Worm (Caenorhabditis elegans): ENCODE results near the gene Y7A5A.13.

The Y7A5A.13 gene

DNA sequence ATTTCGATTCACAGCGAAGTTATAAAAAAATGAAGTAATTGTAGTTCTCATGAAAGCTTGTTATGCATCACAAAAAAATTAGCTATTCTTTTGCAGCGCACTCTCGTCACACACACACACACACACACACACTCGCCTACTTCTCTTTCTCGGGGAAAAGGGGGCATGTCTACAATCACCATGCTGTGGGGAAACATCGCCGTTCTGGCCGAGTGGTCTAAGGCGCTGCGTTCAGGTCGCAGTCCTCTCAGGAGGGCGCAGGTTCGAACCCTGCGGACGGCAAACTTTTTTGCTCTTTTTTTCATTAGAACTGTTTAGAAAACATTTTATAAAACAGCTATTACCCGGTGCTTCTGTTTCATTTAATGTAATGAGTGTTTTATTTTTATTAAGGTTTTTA, 31.8 kb upstream of the Y7A5A.13 start:
- peak; percentile 87 for TF ChIP-seq B0310.2 (tag; optimal IDR thresholded peaks at IDR 0.05)
- TF ChIP-seq flt-1 (GFP tag; IDR thresholded peaks at IDR 0.05) = peak; percentile 92
- peak; percentile 93 for TF ChIP-seq F13C5.2 (tag; optimal IDR thresholded peaks at IDR 0.05)
- TF ChIP-seq ama-1 (optimal IDR thresholded peaks at IDR 0.05) = no peak
- TF ChIP-seq hmg-4 (GFP tag; optimal IDR thresholded peaks at IDR 0.05) = peak; percentile 95
- peak; percentile 63 for TF ChIP-seq ets-7 (tag; optimal IDR thresholded peaks at IDR 0.05)
- peak; percentile 81 for TF ChIP-seq ceh-13 (GFP tag; optimal IDR thresholded peaks at IDR 0.05)
- TF ChIP-seq ceh-36 (tag; optimal IDR thresholded peaks at IDR 0.05) = peak; percentile 87
- TF ChIP-seq tbx-11 (GFP tag; IDR thresholded peaks at IDR 0.05) = peak; percentile 95
- TF ChIP-seq hmbx-1 (tag; optimal IDR thresholded peaks at IDR 0.05) = peak; percentile 59
- TF ChIP-seq tra-4 (tag; optimal IDR thresholded peaks at IDR 0.05) = no peak
- peak; percentile 96 for TF ChIP-seq sea-1 (GFP tag; conservative IDR thresholded peaks at IDR 0.05)
- peak; percentile 91 for TF ChIP-seq tbx-37 (GFP tag; conservative IDR thresholded peaks at IDR 0.05)
- TF ChIP-seq pes-1 (GFP tag; IDR thresholded peaks at IDR 0.05) = peak; percentile 96
- peak; percentile 89 for TF ChIP-seq aly-1 (tag; optimal IDR thresholded peaks at IDR 0.05)
- TF ChIP-seq hnd-1 (tag; optimal IDR thresholded peaks at IDR 0.05) = peak; percentile 78
- TF ChIP-seq scrt-1 (GFP tag; IDR thresholded peaks at IDR 0.05) = peak; percentile 96

DNA sequence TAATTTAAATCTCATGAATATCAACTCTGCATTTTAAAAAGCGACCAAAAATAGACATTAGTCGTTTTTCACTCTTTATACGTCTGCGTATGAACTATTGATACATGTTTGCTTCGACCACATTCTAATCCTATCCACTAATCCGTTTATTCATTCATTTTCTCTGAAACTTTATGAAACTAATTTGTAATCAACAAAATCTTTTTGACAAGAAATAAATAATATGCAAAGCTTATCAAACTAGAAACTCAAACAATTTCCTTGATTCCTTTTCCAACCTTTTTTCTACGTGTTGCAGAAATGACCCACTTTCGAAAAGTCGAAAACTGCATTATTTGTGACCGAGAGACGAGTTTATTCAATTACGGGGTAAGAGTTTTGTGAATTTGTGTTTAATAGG, 31.3 kb upstream of the Y7A5A.13 start, which contains the start of gene nhr-255:
nhr-255 (plus strand) TSS at position 301 of the 400 bp plus-strand sequence.
- no peak for TF ChIP-seq ets-7 (tag; optimal IDR thresholded peaks at IDR 0.05)
- TF ChIP-seq scrt-1 (GFP tag; IDR thresholded peaks at IDR 0.05) = no peak
- no peak for TF ChIP-seq hnd-1 (tag; optimal IDR thresholded peaks at IDR 0.05)
- TF ChIP-seq F13C5.2 (tag; optimal IDR thresholded peaks at IDR 0.05) = no peak
- no peak for TF ChIP-seq ceh-13 (GFP tag; optimal IDR thresholded peaks at IDR 0.05)
- TF ChIP-seq hmg-4 (GFP tag; optimal IDR thresholded peaks at IDR 0.05) = no peak
- TF ChIP-seq hmbx-1 (tag; optimal IDR thresholded peaks at IDR 0.05) = no peak
- no peak for TF ChIP-seq aly-1 (tag; optimal IDR thresholded peaks at IDR 0.05)
- TF ChIP-seq tbx-37 (GFP tag; conservative IDR thresholded peaks at IDR 0.05) = no peak
- TF ChIP-seq tbx-11 (GFP tag; IDR thresholded peaks at IDR 0.05) = no peak

DNA sequence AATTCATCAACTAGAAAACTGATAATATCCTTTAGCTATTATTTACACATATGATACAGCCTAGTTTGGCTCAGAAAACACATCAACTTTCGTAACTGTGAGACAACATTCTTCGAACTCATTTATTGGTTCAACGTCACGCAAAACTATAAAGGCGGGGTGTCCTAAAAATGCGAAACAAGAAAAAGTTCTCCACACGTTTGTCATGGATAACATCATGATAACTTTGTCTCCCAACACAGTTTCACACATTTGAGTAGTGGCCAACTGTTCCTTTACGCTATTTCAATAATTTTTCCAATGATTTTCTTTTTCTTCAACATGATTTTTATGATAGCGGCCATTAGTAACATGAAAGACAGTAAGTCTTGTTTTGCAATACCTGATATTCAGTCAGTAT, 27.0 kb upstream of the Y7A5A.13 start, which contains the start of gene srxa-9:
srxa-9 (plus strand) TSS at position 301 of the 400 bp plus-strand sequence.
- TF ChIP-seq ets-7 (tag; optimal IDR thresholded peaks at IDR 0.05) (no peak), hnd-1 (tag; optimal IDR thresholded peaks at IDR 0.05) (no peak), B0310.2 (tag; optimal IDR thresholded peaks at IDR 0.05) (no peak), aly-1 (tag; optimal IDR thresholded peaks at IDR 0.05) (no peak)

DNA sequence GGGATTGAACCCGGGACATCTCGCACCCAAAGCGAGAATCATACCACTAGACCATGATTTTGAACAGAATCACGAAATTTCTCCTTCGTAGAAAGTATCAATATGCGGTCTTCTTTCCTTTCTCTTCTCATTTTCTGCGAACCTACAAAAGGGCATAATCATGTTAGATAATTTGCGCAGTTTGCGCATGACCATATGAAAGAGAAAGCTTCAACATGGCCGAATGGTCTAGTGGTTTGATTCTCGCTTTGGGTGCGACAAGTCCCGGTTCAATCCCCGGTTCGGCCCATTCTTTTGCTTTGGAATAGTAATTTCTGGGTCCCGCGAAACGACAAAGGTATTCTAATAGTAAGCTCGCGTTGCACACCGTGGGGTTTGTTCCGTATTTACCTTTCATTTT, 25.8 kb upstream of the Y7A5A.13 start:
- TF ChIP-seq sea-1 (GFP tag; conservative IDR thresholded peaks at IDR 0.05) (no peak), hmg-4 (GFP tag; optimal IDR thresholded peaks at IDR 0.05) (no peak), ceh-13 (GFP tag; optimal IDR thresholded peaks at IDR 0.05) (no peak), hnd-1 (tag; optimal IDR thresholded peaks at IDR 0.05) (no peak)

DNA sequence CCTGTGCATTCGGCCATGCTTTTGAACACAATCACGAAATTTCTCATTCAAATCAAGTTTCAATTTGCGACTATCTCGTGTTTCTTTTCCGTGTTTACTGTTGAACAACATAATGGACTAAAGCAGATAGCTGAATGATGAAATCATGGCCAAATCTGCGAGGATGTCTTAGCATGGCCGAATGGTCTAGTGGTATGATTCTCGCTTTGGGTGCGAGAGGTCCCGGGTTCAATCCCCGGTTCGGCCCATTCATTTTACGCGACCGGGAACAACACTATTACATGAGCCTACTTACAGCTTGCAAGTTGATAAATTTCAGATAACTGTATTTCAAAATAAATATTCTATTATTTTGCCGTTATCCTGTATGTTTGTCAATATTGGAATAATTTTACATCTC, 22.4 kb upstream of the Y7A5A.13 start:
- TF ChIP-seq tbx-37 (GFP tag; conservative IDR thresholded peaks at IDR 0.05) = no peak
- no peak for TF ChIP-seq F13C5.2 (tag; optimal IDR thresholded peaks at IDR 0.05)
- TF ChIP-seq tra-4 (tag; optimal IDR thresholded peaks at IDR 0.05) = no peak
- TF ChIP-seq sea-1 (GFP tag; conservative IDR thresholded peaks at IDR 0.05) = no peak
- TF ChIP-seq hnd-1 (tag; optimal IDR thresholded peaks at IDR 0.05) = no peak
- no peak for TF ChIP-seq ets-7 (tag; optimal IDR thresholded peaks at IDR 0.05)
- no peak for TF ChIP-seq ceh-13 (GFP tag; optimal IDR thresholded peaks at IDR 0.05)
- no peak for TF ChIP-seq aly-1 (tag; optimal IDR thresholded peaks at IDR 0.05)
- TF ChIP-seq hmg-4 (GFP tag; optimal IDR thresholded peaks at IDR 0.05) = no peak
- no peak for TF ChIP-seq ceh-36 (tag; optimal IDR thresholded peaks at IDR 0.05)
- no peak for TF ChIP-seq scrt-1 (GFP tag; IDR thresholded peaks at IDR 0.05)
- no peak for TF ChIP-seq hmbx-1 (tag; optimal IDR thresholded peaks at IDR 0.05)

DNA sequence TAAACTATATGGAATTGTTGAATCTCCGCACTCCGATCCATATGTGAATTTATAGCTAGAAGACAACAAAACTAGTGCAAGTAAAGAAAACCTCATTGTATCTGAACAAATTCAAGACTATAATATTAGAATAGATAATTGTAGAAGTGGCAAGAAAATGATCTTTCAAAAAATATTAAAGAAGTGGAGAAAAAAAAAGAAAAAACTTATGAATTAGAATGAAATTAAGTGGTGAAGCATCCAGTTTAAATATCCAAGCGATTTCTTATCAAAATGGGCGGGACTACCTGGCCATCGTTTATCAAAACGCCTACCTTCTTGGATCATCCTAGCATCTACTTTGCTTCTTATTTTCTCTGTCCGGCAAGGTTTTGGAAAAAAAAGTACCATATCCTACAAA, 16.5 kb upstream of the Y7A5A.13 start, which contains the start of gene wrt-4:
wrt-4 (minus strand) TSS at position 101 of the 400 bp plus-strand sequence.
- no peak for TF ChIP-seq pes-1 (GFP tag; IDR thresholded peaks at IDR 0.05)
- TF ChIP-seq B0310.2 (tag; optimal IDR thresholded peaks at IDR 0.05) = no peak
- no peak for TF ChIP-seq hmg-4 (GFP tag; optimal IDR thresholded peaks at IDR 0.05)
- TF ChIP-seq tbx-37 (GFP tag; conservative IDR thresholded peaks at IDR 0.05) = no peak
- no peak for TF ChIP-seq ceh-36 (tag; optimal IDR thresholded peaks at IDR 0.05)
- TF ChIP-seq tra-4 (tag; optimal IDR thresholded peaks at IDR 0.05) = no peak
- no peak for TF ChIP-seq ets-7 (tag; optimal IDR thresholded peaks at IDR 0.05)
- no peak for TF ChIP-seq sea-1 (GFP tag; conservative IDR thresholded peaks at IDR 0.05)
- no peak for TF ChIP-seq hmbx-1 (tag; optimal IDR thresholded peaks at IDR 0.05)
- TF ChIP-seq hnd-1 (tag; optimal IDR thresholded peaks at IDR 0.05) = no peak
- TF ChIP-seq scrt-1 (GFP tag; IDR thresholded peaks at IDR 0.05) = no peak

- TF ChIP-seq ama-1 (optimal IDR thresholded peaks at IDR 0.05) (no peak), ceh-13 (GFP tag; optimal IDR thresholded peaks at IDR 0.05) (no peak), pes-1 (GFP tag; IDR thresholded peaks at IDR 0.05) (no peak), ceh-36 (tag; optimal IDR thresholded peaks at IDR 0.05) (no peak), aly-1 (tag; optimal IDR thresholded peaks at IDR 0.05) (no peak), tra-4 (tag; optimal IDR thresholded peaks at IDR 0.05) (no peak), tbx-11 (GFP tag; IDR thresholded peaks at IDR 0.05) (no peak), hmg-4 (GFP tag; optimal IDR thresholded peaks at IDR 0.05) (no peak), hmbx-1 (tag; optimal IDR thresholded peaks at IDR 0.05) (no peak), F13C5.2 (tag; optimal IDR thresholded peaks at IDR 0.05) (no peak), sea-1 (GFP tag; conservative IDR thresholded peaks at IDR 0.05) (no peak), ets-7 (tag; optimal IDR thresholded peaks at IDR 0.05) (no peak), flt-1 (GFP tag; IDR thresholded peaks at IDR 0.05) (no peak), B0310.2 (tag; optimal IDR thresholded peaks at IDR 0.05) (no peak), tbx-37 (GFP tag; conservative IDR thresholded peaks at IDR 0.05) (no peak), scrt-1 (GFP tag; IDR thresholded peaks at IDR 0.05) (no peak), hnd-1 (tag; optimal IDR thresholded peaks at IDR 0.05) (no peak)
These were observed 14.4 kb upstream of the Y7A5A.13 start for ce11 chrX:15759222-15759621.

ce11 chrX:15766147-15766546, 7.5 kb upstream of the Y7A5A.13 start, which contains the start of gene bus-17:
bus-17 (minus strand) TSS chrX:15766354.
- no peak for TF ChIP-seq ceh-13 (GFP tag; optimal IDR thresholded peaks at IDR 0.05)
- TF ChIP-seq B0310.2 (tag; optimal IDR thresholded peaks at IDR 0.05) = no peak
- no peak for TF ChIP-seq sea-1 (GFP tag; conservative IDR thresholded peaks at IDR 0.05)
- TF ChIP-seq hnd-1 (tag; optimal IDR thresholded peaks at IDR 0.05) = no peak
- no peak for TF ChIP-seq pes-1 (GFP tag; IDR thresholded peaks at IDR 0.05)
- no peak for TF ChIP-seq F13C5.2 (tag; optimal IDR thresholded peaks at IDR 0.05)
- no peak for TF ChIP-seq scrt-1 (GFP tag; IDR thresholded peaks at IDR 0.05)
- no peak for TF ChIP-seq aly-1 (tag; optimal IDR thresholded peaks at IDR 0.05)
- TF ChIP-seq hmbx-1 (tag; optimal IDR thresholded peaks at IDR 0.05) = no peak
- TF ChIP-seq ets-7 (tag; optimal IDR thresholded peaks at IDR 0.05) = no peak
- TF ChIP-seq tbx-11 (GFP tag; IDR thresholded peaks at IDR 0.05) = no peak
- TF ChIP-seq ceh-36 (tag; optimal IDR thresholded peaks at IDR 0.05) = no peak
- no peak for TF ChIP-seq hmg-4 (GFP tag; optimal IDR thresholded peaks at IDR 0.05)
- TF ChIP-seq ama-1 (optimal IDR thresholded peaks at IDR 0.05) = no peak
- TF ChIP-seq flt-1 (GFP tag; IDR thresholded peaks at IDR 0.05) = no peak
- no peak for TF ChIP-seq tra-4 (tag; optimal IDR thresholded peaks at IDR 0.05)
- TF ChIP-seq tbx-37 (GFP tag; conservative IDR thresholded peaks at IDR 0.05) = no peak

Measured in whole organism, early embryonic.